Worm (Caenorhabditis elegans) whole organism, L3 larva: ENCODE results near the gene slc-25A21.

Experiments used
- R02D3.7 ChIP-seq: fragments of 150-350 bp; optimal IDR thresholded peaks from 2 replicates; lab custom pipeline; 2014; ENCODE audit warnings: missing biosample characterization, missing genetic modification characterization
- ZK546.5 ChIP-seq: sonication (generic microtip); optimal IDR thresholded peaks from 2 replicates; lab custom pipeline; 2017; ENCODE audit warnings: missing biosample characterization, missing genetic modification characterization
- ama-1 ChIP-seq: fragments of 150-350 bp; optimal IDR thresholded peaks from 2 replicates; lab custom pipeline; 2018
- ceh-16 ChIP-seq: sonication (generic microtip); optimal IDR thresholded peaks from 2 replicates; lab custom pipeline; 2017; ENCODE audit warnings: missing biosample characterization, missing genetic modification characterization
- ceh-28 ChIP-seq: fragments of 150-350 bp; optimal IDR thresholded peaks from 2 replicates; lab custom pipeline; 2014; ENCODE audit warnings: missing biosample characterization, missing genetic modification reagents, missing genetic modification characterization
- ceh-82 ChIP-seq: fragments of 150-350 bp; optimal IDR thresholded peaks from 2 replicates; lab custom pipeline; 2014; ENCODE audit warnings: missing biosample characterization, missing genetic modification characterization
- ceh-9 ChIP-seq: sonication (generic microtip); optimal IDR thresholded peaks from 2 replicates; lab custom pipeline; 2018; ENCODE audit warnings: missing biosample characterization, missing genetic modification characterization
- daf-12 ChIP-seq: fragments of 150-350 bp; optimal IDR thresholded peaks from 2 replicates; lab custom pipeline; 2014; ENCODE audit warnings: missing biosample characterization, missing genetic modification reagents, missing genetic modification characterization
- egl-5 ChIP-seq: fragments of 150-350 bp; optimal IDR thresholded peaks from 2 replicates; lab custom pipeline; 2017; ENCODE audit warnings: missing biosample characterization, missing genetic modification reagents, missing genetic modification characterization, inconsistent platforms
- elt-1 ChIP-seq: fragments of 150-350 bp; optimal IDR thresholded peaks from 2 replicates; lab custom pipeline; 2014; ENCODE audit warnings: missing biosample characterization, missing genetic modification characterization
- elt-2 ChIP-seq: sonication (generic microtip); optimal IDR thresholded peaks from 2 replicates; lab custom pipeline; 2016; ENCODE audit warnings: missing genetic modification reagents, mild to moderate bottlenecking, missing genetic modification characterization, missing compliant biosample characterization
- elt-3 ChIP-seq, 3 experiments: fragments of 150-350 bp in 1 of 3; sonication (generic microtip) in 2 of 3; optimal IDR thresholded peaks; 2 replicates in 2 of 3; 4 replicates in 1 of 3; lab custom pipeline; 2014 to 2017; ENCODE audit warnings: missing biosample characterization in 3 of 3, missing genetic modification characterization in 3 of 3
- fkh-10 ChIP-seq: sonication (generic microtip); optimal IDR thresholded peaks from 2 replicates; lab custom pipeline; 2017; ENCODE audit warnings: missing biosample characterization, missing genetic modification reagents, missing genetic modification characterization
- fkh-2 ChIP-seq: fragments of 150-350 bp; optimal IDR thresholded peaks from 2 replicates; lab custom pipeline; 2014; ENCODE audit warnings: missing biosample characterization, missing genetic modification reagents, missing genetic modification characterization
- fos-1 ChIP-seq: fragments of 150-350 bp; optimal IDR thresholded peaks from 2 replicates; lab custom pipeline; 2014; ENCODE audit warnings: missing biosample characterization, missing genetic modification characterization
- hmg-11 ChIP-seq: sonication (generic microtip); optimal IDR thresholded peaks from 2 replicates; lab custom pipeline; 2016; ENCODE audit warnings: missing genetic modification characterization, missing compliant biosample characterization
- jun-1 ChIP-seq: fragments of 150-350 bp; optimal IDR thresholded peaks from 2 replicates; lab custom pipeline; 2014; ENCODE audit warnings: missing biosample characterization, missing genetic modification reagents, missing genetic modification characterization
- lin-15B ChIP-seq: fragments of 150-350 bp; optimal IDR thresholded peaks from 2 replicates; lab custom pipeline; 2014; ENCODE audit warnings: missing biosample characterization, missing genetic modification characterization
- lin-39 ChIP-seq: fragments of 150-350 bp; optimal IDR thresholded peaks from 2 replicates; lab custom pipeline; 2018; ENCODE audit warnings: missing biosample characterization, missing genetic modification reagents, missing genetic modification characterization
- lsy-12 ChIP-seq: sonication (generic microtip); optimal IDR thresholded peaks from 2 replicates; lab custom pipeline; 2016; ENCODE audit warnings: mild to moderate bottlenecking, missing genetic modification characterization, missing compliant biosample characterization
- mdl-1 ChIP-seq: fragments of 150-350 bp; optimal IDR thresholded peaks from 2 replicates; lab custom pipeline; 2014; ENCODE audit warnings: missing biosample characterization, missing genetic modification characterization
- nhr-12 ChIP-seq: fragments of 150-350 bp; optimal IDR thresholded peaks from 2 replicates; lab custom pipeline; 2014; ENCODE audit warnings: missing biosample characterization, missing genetic modification characterization
- nhr-25 ChIP-seq: sonication (generic microtip); optimal IDR thresholded peaks from 2 replicates; lab custom pipeline; 2017; ENCODE audit warnings: missing biosample characterization, missing genetic modification characterization
- nhr-43 ChIP-seq: sonication (generic microtip); optimal IDR thresholded peaks from 2 replicates; lab custom pipeline; 2016; ENCODE audit warnings: mild to moderate bottlenecking, missing genetic modification characterization, missing compliant biosample characterization; ENCODE audit not compliant: poor library complexity, severe bottlenecking
- nhr-76 ChIP-seq: fragments of 150-350 bp; sonication (generic microtip); optimal IDR thresholded peaks from 5 replicates; lab custom pipeline; 2014; ENCODE audit warnings: missing biosample characterization, missing genetic modification characterization
- pha-4 ChIP-seq: fragments of 150-350 bp; optimal IDR thresholded peaks from 2 replicates; lab custom pipeline; 2014; ENCODE audit warnings: missing biosample characterization, missing genetic modification reagents, missing genetic modification characterization
- snpc-4 ChIP-seq: fragments of 150-350 bp; optimal IDR thresholded peaks from 2 replicates; lab custom pipeline; 2014; ENCODE audit warnings: missing biosample characterization, missing genetic modification characterization
- tbx-2 ChIP-seq: sonication (generic microtip); optimal IDR thresholded peaks from 2 replicates; lab custom pipeline; 2016; ENCODE audit warnings: mild to moderate bottlenecking, missing genetic modification characterization, missing compliant biosample characterization
- unc-62 ChIP-seq: fragments of 150-350 bp; sonication (generic microtip); optimal IDR thresholded peaks from 4 replicates; lab custom pipeline; 2014; ENCODE audit warnings: missing biosample characterization, missing genetic modification reagents, missing genetic modification characterization
- ztf-11 ChIP-seq: fragments of 150-350 bp; optimal IDR thresholded peaks from 2 replicates; lab custom pipeline; 2014; ENCODE audit warnings: missing biosample characterization, missing genetic modification characterization
- ztf-4 ChIP-seq: fragments of 150-350 bp; optimal IDR thresholded peaks from 2 replicates; lab custom pipeline; 2014; ENCODE audit warnings: missing biosample characterization, missing genetic modification characterization

Gene slc-25A21

ce11 chrX:16189227-16189906 lies at the start of gene slc-25A21:
slc-25A21 (plus strand) TSS chrX:16189856.
- TF ChIP-seq ceh-28 (tag; lab: Kevin White, UChicago) (peak; percentile 21), ceh-9 (tag; lab: Kevin White, UChicago) (no peak)

DNA sequence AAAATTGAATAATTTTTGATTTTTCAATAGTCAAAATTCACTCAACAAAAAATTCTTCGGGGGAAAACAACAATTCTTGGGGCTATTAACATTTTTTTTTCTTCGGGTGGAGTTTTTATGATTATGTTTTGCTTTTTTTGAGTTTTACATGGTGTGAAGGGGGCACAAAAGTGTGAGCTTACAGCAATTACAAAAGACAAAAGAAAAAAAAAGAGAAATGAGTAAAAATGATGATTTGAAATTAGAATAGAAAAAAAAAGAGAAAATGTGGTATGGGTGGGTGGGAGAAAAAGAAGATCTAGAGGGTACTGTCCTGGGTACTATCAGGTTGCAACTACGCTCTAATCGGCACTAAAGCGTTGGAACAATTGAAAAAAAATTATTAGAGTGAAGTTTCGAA lies 48.8 kb upstream of the slc-25A21 start:
- TF ChIP-seq ztf-4 (tag; lab: Kevin White, UChicago) (no peak), fos-1 (tag; lab: Kevin White, UChicago) (no peak)

ce11 chrX:16143853-16144252 lies 45.8 kb upstream of the slc-25A21 start:
- TF ChIP-seq ceh-28 (tag; lab: Kevin White, UChicago) (peak; percentile 1), nhr-25 (tag; lab: Kevin White, UChicago) (peak; percentile 32), ztf-11 (tag; lab: Kevin White, UChicago) (no peak), pha-4 (peak; percentile 22), hmg-11 (tag; lab: Kevin White, UChicago) (peak; percentile 38), elt-2 (peak; percentile 43)

DNA sequence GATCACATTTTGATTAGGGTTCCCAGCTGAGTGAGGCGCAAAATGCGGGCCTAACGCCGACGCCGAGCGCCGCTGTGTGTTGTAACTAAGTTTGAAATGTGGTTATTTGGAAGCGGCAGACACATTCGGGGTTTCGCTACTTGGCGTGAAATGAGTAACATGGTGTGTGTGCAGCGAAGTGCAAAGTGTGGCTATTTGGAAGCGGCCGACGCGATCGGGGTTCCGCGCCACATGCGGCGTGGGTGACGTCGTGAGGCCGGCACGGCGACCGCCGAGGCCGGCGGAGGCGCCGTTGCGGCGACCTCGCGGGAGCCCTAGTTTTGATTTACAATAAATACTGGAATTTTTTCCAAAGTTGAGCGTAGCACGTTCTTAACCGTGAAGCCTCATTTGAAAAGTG lies 45.1 kb upstream of the slc-25A21 start:
- no peak for TF ChIP-seq fos-1 (tag; lab: Kevin White, UChicago)
- TF ChIP-seq fkh-2 (tag; lab: Kevin White, UChicago): no peak
- TF ChIP-seq lin-39 (tag; lab: Kevin White, UChicago): no peak
- TF ChIP-seq snpc-4 (tag; lab: Kevin White, UChicago): no peak
- TF ChIP-seq unc-62 (GFP tag; lab: Kevin White, UChicago): no peak
- no peak for TF ChIP-seq nhr-12

DNA sequence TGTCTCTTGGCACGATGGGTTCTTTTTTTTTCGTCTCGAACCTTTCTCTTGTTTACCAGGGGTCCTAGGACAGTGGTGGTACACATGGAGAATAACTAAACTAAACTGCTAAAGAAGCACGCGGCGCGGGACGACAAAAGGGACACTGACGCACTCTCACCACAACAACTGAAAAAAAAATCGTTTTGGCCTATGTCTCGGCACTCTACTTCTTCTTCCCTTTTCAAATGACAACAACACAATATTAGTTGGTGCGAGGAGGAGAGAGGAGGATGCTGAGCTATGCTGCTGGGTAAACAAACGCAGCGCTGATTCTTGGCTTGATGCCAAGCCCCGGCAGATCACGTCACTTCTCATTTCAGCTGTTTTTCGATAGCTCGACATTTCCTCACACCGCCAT lies 44.4 kb upstream of the slc-25A21 start:
- no peak for TF ChIP-seq fkh-2 (tag; lab: Kevin White, UChicago)
- TF ChIP-seq snpc-4 (tag; lab: Kevin White, UChicago): no peak
- TF ChIP-seq pha-4: peak; percentile 81
- TF ChIP-seq fkh-10 (GFP tag; lab: Kevin White, UChicago): peak; percentile 37
- TF ChIP-seq R02D3.7 (tag; lab: Kevin White, UChicago): no peak
- no peak for TF ChIP-seq nhr-25 (tag; lab: Kevin White, UChicago)
- peak; percentile 39 for TF ChIP-seq lin-39 (tag; lab: Kevin White, UChicago)
- TF ChIP-seq nhr-43: no peak
- no peak for TF ChIP-seq ceh-16 (tag; lab: Kevin White, UChicago)
- TF ChIP-seq elt-3 (tag; optimal IDR thresholded peaks at IDR 0.05; lab: Kevin White, UChicago): no peak
- no peak for TF ChIP-seq nhr-76 (tag; lab: Kevin White, UChicago)
- no peak for TF ChIP-seq fos-1 (tag; lab: Kevin White, UChicago)
- no peak for TF ChIP-seq jun-1 (tag; lab: Kevin White, UChicago)
- no peak for TF ChIP-seq ceh-9 (tag; lab: Kevin White, UChicago)
- TF ChIP-seq hmg-11 (tag; lab: Kevin White, UChicago): no peak
- peak; percentile 45 for TF ChIP-seq egl-5 (tag; lab: Kevin White, UChicago)
- no peak for TF ChIP-seq ceh-28 (tag; lab: Kevin White, UChicago)
- TF ChIP-seq ceh-82 (tag; lab: Kevin White, UChicago): no peak
- no peak for TF ChIP-seq elt-1
- TF ChIP-seq mdl-1 (tag; lab: Kevin White, UChicago): no peak
- no peak for TF ChIP-seq lin-15B (tag; lab: Kevin White, UChicago)
- TF ChIP-seq ztf-11 (tag; lab: Kevin White, UChicago): no peak
- no peak for TF ChIP-seq tbx-2 (tag; lab: Kevin White, UChicago)
- TF ChIP-seq ama-1 (lab: Kevin White, UChicago): no peak
- TF ChIP-seq lsy-12 (tag; lab: Kevin White, UChicago): no peak

DNA sequence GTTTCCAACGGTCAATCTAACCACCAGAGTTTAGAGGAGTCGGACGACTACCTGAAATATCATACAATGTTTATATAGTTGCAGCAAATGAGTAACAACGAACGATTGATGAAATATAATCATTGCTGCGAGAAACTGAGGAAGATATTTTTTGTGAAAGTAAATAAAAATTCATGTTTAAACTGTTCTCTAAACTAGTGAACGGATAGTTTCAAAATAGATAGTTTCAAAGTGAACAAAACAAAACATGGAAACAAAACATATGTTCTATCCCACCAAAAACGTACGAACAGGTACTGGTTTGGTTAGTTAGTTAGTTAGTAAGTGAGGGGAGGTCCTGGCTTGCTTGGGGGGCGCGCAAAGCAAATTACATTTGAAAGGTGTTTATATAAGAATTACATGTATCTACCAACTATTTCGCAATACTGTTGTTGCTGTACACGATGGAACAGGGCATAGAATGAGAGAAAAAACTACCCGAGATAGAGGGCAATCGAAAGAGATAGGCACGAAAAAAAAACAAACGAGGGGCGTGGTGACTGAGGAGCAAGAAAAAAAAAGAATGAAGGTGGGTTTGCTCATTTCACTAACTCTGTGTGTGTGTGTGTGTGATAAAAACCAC lies 42.6 kb upstream of the slc-25A21 start, which contains the start of gene F09C8.2:
Gene F09C8.2 (minus strand): TSS at position 51 of the 622 bp plus-strand sequence.
- no peak for TF ChIP-seq ceh-16 (tag; lab: Kevin White, UChicago)
- TF ChIP-seq daf-12: no peak
- no peak for TF ChIP-seq egl-5 (tag; lab: Kevin White, UChicago)
- TF ChIP-seq fkh-10 (GFP tag; lab: Kevin White, UChicago): no peak
- no peak for TF ChIP-seq ZK546.5 (tag; lab: Kevin White, UChicago)
- no peak for TF ChIP-seq ceh-82 (tag; lab: Kevin White, UChicago)
- TF ChIP-seq pha-4: peak; percentile 48
- no peak for TF ChIP-seq elt-2
